Worm (Caenorhabditis elegans) whole organism, mixed stage, embryonic: ENCODE results near the gene clec-22.
A peak's percentile ranks its signal among the peaks of the same experiment; 100 is the strongest.

ENCODE experiments used
- M03D4.4 ChIP-seq: sonication (generic microtip); optimal IDR thresholded peaks from 2 replicates; lab custom pipeline; 2017; ENCODE audit warnings: mild to moderate bottlenecking, missing genetic modification characterization, missing compliant biosample characterization
- bed-3 ChIP-seq: fragments of 200-800 bp; sonication (Bioruptor generic); optimal IDR thresholded peaks from 3 replicates; lab custom pipeline; 2018; ENCODE audit warnings: mild to moderate bottlenecking, missing genetic modification characterization, moderate library complexity, missing compliant biosample characterization
- blmp-1 ChIP-seq: fragments of 150-350 bp; optimal IDR thresholded peaks from 2 replicates; lab custom pipeline; 2014; ENCODE audit warnings: missing biosample characterization, missing genetic modification characterization
- ceh-39 ChIP-seq: fragments of 150-350 bp; optimal IDR thresholded peaks from 2 replicates; lab custom pipeline; 2014; ENCODE audit warnings: missing biosample characterization, missing genetic modification characterization
- ceh-43 ChIP-seq: fragments of 200-800 bp; sonication (Bioruptor generic); optimal IDR thresholded peaks from 2 replicates; lab custom pipeline; 2018; ENCODE audit warnings: mild to moderate bottlenecking, missing genetic modification characterization, moderate library complexity, missing compliant biosample characterization
- ces-1 ChIP-seq: fragments of 150-350 bp; optimal IDR thresholded peaks from 2 replicates; lab custom pipeline; 2014; ENCODE audit warnings: missing biosample characterization, missing genetic modification reagents, missing genetic modification characterization
- cnd-1 ChIP-seq: fragments of 200-800 bp; sonication (Bioruptor generic); optimal IDR thresholded peaks from 2 replicates; lab custom pipeline; 2018; ENCODE audit warnings: mild to moderate bottlenecking, missing genetic modification characterization, missing compliant biosample characterization
- drap-1 ChIP-seq: fragments of 200-800 bp; sonication (Bioruptor generic); optimal IDR thresholded peaks from 3 replicates; lab custom pipeline; 2018; ENCODE audit warnings: mild to moderate bottlenecking, missing genetic modification characterization, missing compliant biosample characterization
- elt-1 ChIP-seq: sonication (generic microtip); optimal IDR thresholded peaks from 2 replicates; lab custom pipeline; 2017; ENCODE audit warnings: missing genetic modification characterization, mild to moderate bottlenecking, missing compliant biosample characterization, antibody characterized with exemption, moderate library complexity, borderline replicate concordance; ENCODE audit not compliant: insufficient read depth
- elt-3 ChIP-seq: fragments of 150-350 bp; optimal IDR thresholded peaks from 2 replicates; lab custom pipeline; 2014; ENCODE audit warnings: missing biosample characterization, missing genetic modification characterization
- ham-2 ChIP-seq: fragments of 200-800 bp; sonication (Bioruptor generic); optimal IDR thresholded peaks from 2 replicates; lab custom pipeline; 2018; ENCODE audit warnings: mild to moderate bottlenecking, missing genetic modification characterization, missing compliant biosample characterization
- hlh-1 ChIP-seq: fragments of 150-350 bp; optimal IDR thresholded peaks from 2 replicates; lab custom pipeline; 2014; ENCODE audit warnings: missing biosample characterization, missing genetic modification reagents, missing genetic modification characterization
- lin-13 ChIP-seq: fragments of 150-350 bp; optimal IDR thresholded peaks from 2 replicates; lab custom pipeline; 2014; ENCODE audit warnings: missing biosample characterization, missing genetic modification characterization
- lsy-2 ChIP-seq: fragments of 150-350 bp; optimal IDR thresholded peaks from 2 replicates; lab custom pipeline; 2014; ENCODE audit warnings: missing biosample characterization, missing genetic modification characterization
- mab-5 ChIP-seq: fragments of 150-350 bp; optimal IDR thresholded peaks from 2 replicates; lab custom pipeline; 2014; ENCODE audit warnings: missing biosample characterization, missing genetic modification characterization
- mep-1 ChIP-seq: fragments of 150-350 bp; optimal IDR thresholded peaks from 2 replicates; lab custom pipeline; 2017; ENCODE audit warnings: missing biosample characterization, missing genetic modification reagents, missing genetic modification characterization, inconsistent platforms
- nhr-12 ChIP-seq: fragments of 150-350 bp; optimal IDR thresholded peaks from 2 replicates; lab custom pipeline; 2014; ENCODE audit warnings: missing biosample characterization, missing genetic modification characterization
- nhr-2 ChIP-seq: fragments of 150-350 bp; optimal IDR thresholded peaks from 2 replicates; lab custom pipeline; 2014; ENCODE audit warnings: missing biosample characterization, missing genetic modification characterization
- nhr-237 ChIP-seq: fragments of 150-350 bp; optimal IDR thresholded peaks from 2 replicates; lab custom pipeline; 2014; ENCODE audit warnings: missing biosample characterization, missing genetic modification characterization
- nhr-28 ChIP-seq: fragments of 150-350 bp; optimal IDR thresholded peaks from 2 replicates; lab custom pipeline; 2014; ENCODE audit warnings: missing biosample characterization, missing genetic modification characterization
- nhr-76 ChIP-seq: sonication (generic microtip); optimal IDR thresholded peaks from 2 replicates; lab custom pipeline; 2017; ENCODE audit warnings: missing biosample characterization, missing genetic modification characterization
- snpc-4 ChIP-seq: fragments of 150-350 bp; optimal IDR thresholded peaks from 2 replicates; lab custom pipeline; 2014; ENCODE audit warnings: missing biosample characterization, missing genetic modification characterization
- sptf-1 ChIP-seq: sonication (generic microtip); optimal IDR thresholded peaks from 2 replicates; lab custom pipeline; 2017; ENCODE audit warnings: mild to moderate bottlenecking, missing genetic modification characterization, moderate library complexity, missing compliant biosample characterization
- tbx-8 ChIP-seq: fragments of 200-800 bp; sonication (Bioruptor generic); optimal IDR thresholded peaks from 2 replicates; lab custom pipeline; 2018; ENCODE audit warnings: mild to moderate bottlenecking, missing genetic modification characterization, moderate library complexity, missing compliant biosample characterization
- unc-120 ChIP-seq: sonication (generic microtip); optimal IDR thresholded peaks from 2 replicates; lab custom pipeline; 2017; ENCODE audit warnings: missing genetic modification characterization, missing compliant biosample characterization; ENCODE audit not compliant: poor library complexity, severe bottlenecking
- unc-39 ChIP-seq: fragments of 150-350 bp; optimal IDR thresholded peaks from 2 replicates; lab custom pipeline; 2014; ENCODE audit warnings: missing biosample characterization, missing genetic modification characterization
- unc-62 ChIP-seq: fragments of 150-350 bp; optimal IDR thresholded peaks from 2 replicates; lab custom pipeline; 2014; ENCODE audit warnings: missing biosample characterization, missing genetic modification reagents, missing genetic modification characterization
- ztf-11 ChIP-seq: fragments of 150-350 bp; optimal IDR thresholded peaks from 2 replicates; lab custom pipeline; 2014; ENCODE audit warnings: missing biosample characterization, missing genetic modification characterization

clec-22 gene

DNA sequence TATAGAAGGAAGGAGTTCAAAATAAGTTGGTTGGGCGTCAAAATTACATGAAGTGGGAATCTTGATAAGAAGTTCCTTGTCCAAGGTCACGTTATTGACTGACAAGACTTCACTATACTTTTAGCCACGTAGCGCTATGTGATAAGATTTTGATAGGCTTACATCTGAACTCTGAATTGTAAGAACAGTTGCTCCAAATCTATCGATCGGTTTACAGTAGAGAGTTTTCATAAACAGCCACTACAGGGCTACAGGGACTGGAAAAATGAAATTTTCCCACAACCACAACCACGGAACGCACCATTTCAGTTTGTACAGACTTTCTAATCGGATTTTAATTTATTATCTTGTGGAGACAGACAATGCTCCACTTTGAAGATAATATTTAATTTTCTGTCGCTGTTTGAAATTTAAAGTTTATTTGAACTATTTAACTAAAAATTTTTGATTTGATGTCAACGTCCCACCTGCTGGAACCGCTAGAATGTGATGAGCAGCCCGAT is at the start of gene clec-22, which contains the start of gene clec-31:
clec-22 (plus strand) TSS at position 453 of the 503 bp plus-strand sequence.
clec-31 (minus strand) TSS at position 101 of the 503 bp plus-strand sequence.
- TF ChIP-seq nhr-28 (tag; lab: Kevin White, UChicago) (no peak), unc-120 (no peak), blmp-1 (no peak), nhr-12 (no peak)

DNA sequence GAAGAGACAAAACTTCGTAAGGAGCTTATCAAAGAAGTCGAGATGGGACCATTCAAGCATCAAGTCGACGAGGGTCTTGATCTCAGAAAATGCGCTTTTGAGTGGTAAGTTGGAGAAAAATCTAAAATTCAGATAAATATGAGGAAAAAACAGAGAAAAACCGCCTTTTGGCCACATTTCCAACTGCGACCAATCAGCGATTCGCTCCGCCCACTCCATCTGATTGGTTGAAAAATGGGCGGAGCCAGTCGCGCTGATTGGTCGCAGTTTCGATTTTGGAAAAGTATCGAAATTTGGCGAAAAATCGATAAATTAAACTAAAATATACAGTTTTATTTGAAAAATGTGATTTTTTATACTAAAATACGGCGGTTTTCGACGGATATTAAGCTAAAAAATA is 46.4 kb upstream of the clec-22 start:
- TF ChIP-seq bed-3 (GFP tag; lab: Kevin White, UChicago) (no peak), elt-3 (no peak), tbx-8 (no peak), sptf-1 (tag; lab: Kevin White, UChicago) (no peak), ceh-39 (tag; lab: Kevin White, UChicago) (no peak)
- TF ChIP-seq, all 35 proteins: peak for 0

DNA sequence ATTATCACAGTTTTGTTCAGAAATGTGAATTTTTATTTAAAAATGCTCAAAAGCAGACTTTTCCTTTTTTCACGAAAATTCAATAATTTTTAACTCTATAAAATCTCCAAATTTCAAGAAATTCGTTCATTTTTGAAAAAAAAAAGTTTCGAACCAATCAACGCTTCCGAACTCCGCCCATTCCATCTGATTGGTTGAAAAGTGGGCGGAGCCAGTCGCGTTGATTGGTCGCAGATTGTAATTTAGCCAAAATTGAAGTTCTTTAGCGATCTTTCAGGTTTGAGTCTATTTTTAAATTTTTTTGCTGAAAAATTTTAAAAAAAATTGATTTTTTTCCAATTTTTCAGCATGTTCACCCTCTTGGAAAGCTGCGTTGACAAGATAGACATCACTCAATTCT is 45.9 kb upstream of the clec-22 start:
- no peak for TF ChIP-seq nhr-2
- TF ChIP-seq mep-1 (tag; lab: Kevin White, UChicago): no peak
- no peak for TF ChIP-seq lin-13 (tag; lab: Kevin White, UChicago)
- TF ChIP-seq snpc-4 (tag; lab: Kevin White, UChicago): no peak
- TF ChIP-seq hlh-1 (tag; lab: Kevin White, UChicago): no peak

DNA sequence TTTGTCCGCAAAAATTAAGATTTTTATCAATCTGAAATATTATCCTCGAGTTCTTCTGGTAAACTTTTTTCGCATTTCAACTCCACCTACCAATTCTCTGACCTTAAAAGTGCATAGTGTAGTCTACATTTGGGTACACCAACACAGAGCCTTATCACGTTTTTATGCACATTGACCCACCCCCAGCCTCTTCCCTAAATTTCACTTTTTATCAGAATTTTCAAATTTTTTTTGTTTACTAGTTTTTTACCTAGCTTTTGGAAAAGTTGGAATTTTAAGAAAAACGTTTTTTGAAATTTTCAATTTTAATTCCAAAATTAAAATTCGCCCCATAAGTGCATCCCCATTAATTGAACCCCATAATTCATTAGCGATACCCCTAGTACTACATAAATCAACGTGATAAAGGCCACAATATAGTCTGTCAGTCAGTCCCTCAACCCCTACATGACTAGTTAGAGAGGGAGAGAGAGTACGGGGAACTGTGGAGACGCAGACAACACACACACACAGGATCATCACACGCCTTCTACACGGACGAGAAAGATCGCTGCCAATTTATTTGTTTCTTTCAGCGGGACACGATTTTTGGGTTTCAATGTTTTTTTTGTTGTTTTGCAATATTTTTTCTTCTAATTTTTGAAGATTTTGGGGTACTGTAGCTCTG is 43.6 kb upstream of the clec-22 start:
- no peak for TF ChIP-seq unc-39 (tag; lab: Kevin White, UChicago)
- TF ChIP-seq unc-62: peak; percentile 16

DNA sequence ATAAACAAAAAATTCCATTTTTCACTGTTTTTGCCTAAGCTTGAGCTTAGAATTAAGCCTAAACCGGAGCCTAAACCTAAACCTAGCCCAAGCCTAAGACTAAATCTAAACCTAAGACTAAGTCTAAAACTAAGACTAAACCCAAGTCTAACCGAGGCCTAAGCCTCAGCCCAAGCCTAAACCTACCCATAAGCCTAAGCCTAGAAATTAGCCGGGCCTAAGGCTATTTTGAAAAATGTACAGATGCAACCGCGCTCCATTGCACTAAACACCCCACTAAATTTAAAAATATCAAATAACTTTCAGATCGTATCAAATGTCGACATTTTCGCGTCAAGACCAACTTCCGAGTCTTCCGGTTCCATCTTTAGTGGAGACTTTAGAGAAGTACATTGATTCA is 43.0 kb upstream of the clec-22 start, which contains the start of gene T20B3.1:
T20B3.1 (plus strand) TSS at position 301 of the 400 bp plus-strand sequence.
- TF ChIP-seq ham-2 (GFP tag; lab: Kevin White, UChicago) (no peak), mab-5 (tag; lab: Kevin White, UChicago) (no peak), ceh-43 (no peak), unc-120 (no peak), ces-1 (GFP tag; lab: Kevin White, UChicago) (no peak), mep-1 (tag; lab: Kevin White, UChicago) (no peak), nhr-28 (tag; lab: Kevin White, UChicago) (no peak), bed-3 (GFP tag; lab: Kevin White, UChicago) (no peak), tbx-8 (no peak), nhr-237 (tag; lab: Kevin White, UChicago) (no peak), unc-39 (tag; lab: Kevin White, UChicago) (no peak), ztf-11 (tag; lab: Kevin White, UChicago) (no peak), M03D4.4 (tag; lab: Kevin White, UChicago) (no peak), nhr-12 (no peak)

DNA sequence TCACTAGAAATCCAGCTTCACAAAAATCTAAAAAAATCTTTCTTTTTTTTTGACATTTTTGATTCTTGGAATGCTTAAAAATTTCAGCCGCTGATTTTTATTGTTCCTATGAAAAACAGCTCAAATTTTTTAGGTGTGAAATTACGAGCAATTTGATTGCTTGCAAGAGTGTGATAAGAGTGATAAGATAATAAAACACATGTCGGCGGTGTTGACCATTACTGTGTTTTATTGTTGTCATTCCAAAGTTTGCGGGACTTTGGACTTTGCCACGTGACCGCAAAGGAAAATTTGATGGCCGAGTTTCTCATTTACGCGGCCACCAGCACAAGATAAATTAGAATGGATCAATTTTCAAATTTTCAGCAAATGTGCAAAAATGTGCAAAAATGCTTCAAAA is 41.5 kb upstream of the clec-22 start:
- TF ChIP-seq cnd-1 (tag; lab: Kevin White, UChicago) (no peak), nhr-2 (no peak), nhr-12 (no peak), hlh-1 (tag; lab: Kevin White, UChicago) (no peak), drap-1 (GFP tag; lab: Kevin White, UChicago) (no peak), ceh-39 (tag; lab: Kevin White, UChicago) (no peak), ztf-11 (tag; lab: Kevin White, UChicago) (no peak), unc-39 (tag; lab: Kevin White, UChicago) (no peak), mab-5 (tag; lab: Kevin White, UChicago) (no peak), elt-1 (tag; lab: Kevin White, UChicago) (no peak), ceh-43 (no peak), unc-120 (no peak), sptf-1 (tag; lab: Kevin White, UChicago) (no peak), unc-62 (no peak), ham-2 (GFP tag; lab: Kevin White, UChicago) (no peak), lsy-2 (tag; lab: Kevin White, UChicago) (no peak), nhr-76 (tag; lab: Kevin White, UChicago) (no peak)
